Worm (Caenorhabditis elegans) whole organism, midembryonic: ENCODE data around the gene daf-2.

Source experiments
- T22C8.4 ChIP-seq: fragments of 200-800 bp; sonication (Bioruptor generic); IDR thresholded peaks from 2 replicates; pipeline ENCODE4 v1.3.6; 2022; ENCODE audit warnings: missing genetic modification characterization, missing compliant biosample characterization
- cog-1 ChIP-seq: sonication (generic microtip); optimal IDR thresholded peaks from 2 replicates; lab custom pipeline; 2016; ENCODE audit warnings: missing genetic modification characterization, missing compliant biosample characterization
- flt-1 ChIP-seq: fragments of 200-800 bp; sonication (Bioruptor generic); IDR thresholded peaks from 2 replicates; pipeline ENCODE4 v1.3.6; 2022; ENCODE audit warnings: missing genetic modification characterization, missing compliant biosample characterization
- klf-2 ChIP-seq: fragments of 200-800 bp; sonication (Bioruptor generic); conservative IDR thresholded peaks from 2 replicates; pipeline ENCODE4 v1.3.6; 2022; ENCODE audit warnings: missing genetic modification reagents, missing genetic modification characterization, missing compliant biosample characterization
- med-1 ChIP-seq: sonication (generic microtip); optimal IDR thresholded peaks from 2 replicates; lab custom pipeline; 2017; ENCODE audit warnings: missing genetic modification characterization, mild to moderate bottlenecking, missing compliant biosample characterization, antibody characterized with exemption, missing genetic modification reagents; ENCODE audit not compliant: insufficient read depth
- ref-1 ChIP-seq: fragments of 200-800 bp; sonication (Bioruptor generic); conservative IDR thresholded peaks from 2 replicates; pipeline ENCODE4 v1.3.6; 2022; ENCODE audit warnings: missing genetic modification reagents, missing genetic modification characterization, missing compliant biosample characterization
- tab-1 ChIP-seq: fragments of 200-800 bp; sonication (Bioruptor generic); IDR thresholded peaks from 2 replicates; pipeline ENCODE4 v1.3.6; 2022; ENCODE audit warnings: missing genetic modification characterization, missing compliant biosample characterization
- ztf-23 ChIP-seq: fragments of 200-800 bp; sonication (Bioruptor generic); IDR thresholded peaks from 2 replicates; pipeline ENCODE4 v1.3.6; 2022; ENCODE audit warnings: missing genetic modification reagents, missing genetic modification characterization, missing compliant biosample characterization
- ztf-29 ChIP-seq: fragments of 200-800 bp; sonication (Bioruptor generic); IDR thresholded peaks from 2 replicates; pipeline ENCODE4 v1.3.6; 2022; ENCODE audit warnings: missing genetic modification reagents, missing genetic modification characterization, missing compliant biosample characterization

Gene daf-2

DNA sequence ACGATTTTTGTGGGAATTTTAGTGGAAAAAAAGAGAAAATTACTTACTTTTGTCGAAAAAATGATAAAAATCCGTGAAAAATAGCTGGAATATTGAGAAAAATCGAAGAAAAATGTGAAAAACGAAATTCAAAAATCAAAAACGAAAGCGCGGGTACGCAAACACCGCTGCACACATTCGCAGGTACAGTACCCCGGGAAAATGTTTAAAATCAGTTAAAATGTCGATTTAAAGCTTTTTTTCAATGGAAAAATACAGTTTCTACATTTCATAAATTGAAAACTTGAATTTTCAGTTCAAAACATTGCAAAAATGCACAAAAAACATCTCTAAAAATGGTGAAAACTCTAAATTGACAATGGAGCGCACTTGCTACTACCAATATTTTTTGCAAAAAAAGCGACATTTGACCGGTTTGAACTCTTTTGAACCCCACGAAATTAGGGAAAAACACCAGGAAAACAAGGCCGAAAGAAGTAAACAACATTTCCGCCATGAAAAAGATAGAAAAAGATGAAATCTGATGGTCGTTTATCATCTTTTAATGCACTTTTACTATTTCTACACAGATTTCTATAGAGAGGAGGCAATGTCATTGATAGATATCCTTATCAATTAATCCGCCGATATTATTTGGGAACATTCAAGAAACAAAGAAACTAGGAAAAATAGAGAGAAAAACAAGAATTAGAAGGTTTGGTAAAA, at the start of gene daf-2:
Gene daf-2, minus strand, starts transcription at position 112 of the 705 bp plus-strand sequence.
- TF ChIP-seq ztf-29 (GFP tag; lab: Robert Waterston, UW): no peak
- no peak for TF ChIP-seq med-1 (GFP tag; lab: Kevin White, UChicago)
- TF ChIP-seq ref-1: no peak
- TF ChIP-seq T22C8.4 (GFP tag; lab: Robert Waterston, UW): no peak
- TF ChIP-seq ztf-23 (GFP tag; lab: Robert Waterston, UW): no peak
- TF ChIP-seq flt-1: no peak
- TF ChIP-seq tab-1 (GFP tag; lab: Robert Waterston, UW): no peak
- TF ChIP-seq cog-1: no peak
- no peak for TF ChIP-seq klf-2

- peak; percentile 31; the same call in 1 of the 2 replicates for TF ChIP-seq T22C8.4 (GFP tag; lab: Robert Waterston, UW)
- no peak for TF ChIP-seq tab-1 (GFP tag; lab: Robert Waterston, UW)
- TF ChIP-seq ztf-23 (GFP tag; lab: Robert Waterston, UW): no peak
- TF ChIP-seq ref-1: no peak
These were observed 45.8 kb upstream of the daf-2 start, which contains the start of gene sft-1 for ce11 chrIII:3086471-3086870. Gene sft-1 (plus strand): TSS chrIII:3086671.

ce11 chrIII:3070026-3070573, 29.5 kb upstream of the daf-2 start, which contains the start of gene H06I04.3:
Gene H06I04.3 (plus strand): TSS chrIII:3070523.
- TF ChIP-seq klf-2 (no peak), ztf-29 (GFP tag; lab: Robert Waterston, UW) (no peak), tab-1 (GFP tag; lab: Robert Waterston, UW) (no peak), med-1 (GFP tag; lab: Kevin White, UChicago) (no peak), ztf-23 (GFP tag; lab: Robert Waterston, UW) (no peak), ref-1 (no peak), T22C8.4 (GFP tag; lab: Robert Waterston, UW) (no peak), cog-1 (no peak), flt-1 (no peak)

DNA sequence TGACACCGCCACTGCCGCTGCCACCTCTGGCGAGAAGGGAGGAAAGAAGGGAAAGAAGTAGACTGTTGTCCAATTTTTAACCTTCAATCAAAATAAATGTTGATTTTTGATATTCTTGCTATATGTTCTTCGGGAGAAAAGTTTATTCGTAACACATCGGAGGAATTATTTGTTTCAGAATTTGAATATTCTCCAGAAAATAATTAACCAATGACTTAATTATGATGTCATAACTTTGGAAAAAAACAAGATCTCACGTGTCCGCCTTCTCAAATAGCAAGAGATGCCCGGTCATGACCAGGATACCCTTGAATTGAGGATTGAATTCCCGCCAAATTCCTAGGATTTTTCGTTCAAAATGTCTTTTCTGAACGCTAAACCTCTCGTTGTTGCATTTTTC, 28.5 kb upstream of the daf-2 start:
- TF ChIP-seq cog-1: no peak
- no peak for TF ChIP-seq tab-1 (GFP tag; lab: Robert Waterston, UW)
- TF ChIP-seq med-1 (GFP tag; lab: Kevin White, UChicago): no peak
- TF ChIP-seq T22C8.4 (GFP tag; lab: Robert Waterston, UW): no peak
- no peak for TF ChIP-seq ztf-23 (GFP tag; lab: Robert Waterston, UW)
- no peak for TF ChIP-seq klf-2
- TF ChIP-seq ref-1: no peak
- no peak for TF ChIP-seq ztf-29 (GFP tag; lab: Robert Waterston, UW)
- no peak for TF ChIP-seq flt-1

ce11 chrIII:3067909-3068455, 27.3 kb upstream of the daf-2 start, which contains the start of gene ubl-1:
Gene ubl-1 (plus strand): TSS chrIII:3068310.
- TF ChIP-seq T22C8.4 (GFP tag; lab: Robert Waterston, UW) (no peak), ztf-23 (GFP tag; lab: Robert Waterston, UW) (0 out of 2 replicates have a peak, but pooled peaks have one; percentile 36), med-1 (GFP tag; lab: Kevin White, UChicago) (no peak), flt-1 (no peak)

ce11 chrIII:3066769-3067168, 26.1 kb upstream of the daf-2 start:
- no peak for TF ChIP-seq ref-1
- TF ChIP-seq cog-1: no peak
- TF ChIP-seq tab-1 (GFP tag; lab: Robert Waterston, UW): no peak
- TF ChIP-seq ztf-29 (GFP tag; lab: Robert Waterston, UW): no peak
- no peak for TF ChIP-seq flt-1
- no peak for TF ChIP-seq med-1 (GFP tag; lab: Kevin White, UChicago)
- no peak for TF ChIP-seq klf-2
- TF ChIP-seq ztf-23 (GFP tag; lab: Robert Waterston, UW): no peak
- TF ChIP-seq T22C8.4 (GFP tag; lab: Robert Waterston, UW): no peak

DNA sequence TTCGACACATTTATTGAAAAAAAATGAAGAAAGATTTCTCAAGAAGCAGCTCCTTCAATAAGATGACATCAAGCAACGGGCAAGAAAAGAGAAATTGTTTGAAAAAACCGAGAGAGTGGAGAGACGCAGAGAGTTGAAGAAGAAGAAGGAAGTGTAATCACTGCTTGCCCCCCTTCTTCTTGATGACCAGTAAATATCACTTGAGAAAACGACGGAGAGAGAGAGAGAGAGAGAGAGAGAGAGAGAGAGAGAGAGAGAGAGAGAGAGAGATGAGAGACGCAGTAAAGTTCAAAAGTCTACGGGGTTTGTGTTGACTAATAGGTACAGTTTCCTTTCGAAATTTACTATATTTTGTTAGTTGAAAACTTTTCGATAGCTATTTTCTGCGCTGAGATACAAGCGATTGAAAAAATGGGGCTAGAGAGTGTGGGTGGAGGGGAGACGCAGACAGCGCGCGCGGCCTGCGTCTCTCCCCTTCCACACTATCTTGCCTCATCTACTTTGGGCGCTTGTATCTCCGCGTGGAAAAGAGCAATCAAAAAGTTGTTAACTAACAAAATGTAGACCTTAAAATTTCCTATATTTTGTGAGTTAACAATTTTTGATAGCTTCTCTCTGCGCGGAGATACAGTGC, 25.3 kb upstream of the daf-2 start:
- TF ChIP-seq tab-1 (GFP tag; lab: Robert Waterston, UW): no peak
- TF ChIP-seq ref-1: no peak
- no peak for TF ChIP-seq klf-2
- TF ChIP-seq ztf-29 (GFP tag; lab: Robert Waterston, UW): no peak
- TF ChIP-seq ztf-23 (GFP tag; lab: Robert Waterston, UW): no peak
- no peak for TF ChIP-seq med-1 (GFP tag; lab: Kevin White, UChicago)
- no peak for TF ChIP-seq T22C8.4 (GFP tag; lab: Robert Waterston, UW)
- TF ChIP-seq cog-1: no peak
- no peak for TF ChIP-seq flt-1

ce11 chrIII:3064566-3064965, 23.9 kb upstream of the daf-2 start:
- TF ChIP-seq ref-1 (no peak), T22C8.4 (GFP tag; lab: Robert Waterston, UW) (no peak), flt-1 (no peak), klf-2 (no peak), ztf-29 (GFP tag; lab: Robert Waterston, UW) (no peak), tab-1 (GFP tag; lab: Robert Waterston, UW) (no peak), ztf-23 (GFP tag; lab: Robert Waterston, UW) (no peak), cog-1 (no peak), med-1 (GFP tag; lab: Kevin White, UChicago) (no peak)

ce11 chrIII:3063999-3064398, 23.4 kb upstream of the daf-2 start, which contains the start of gene H06I04.6:
Gene H06I04.6 (minus strand): TSS chrIII:3064343.
- TF ChIP-seq ztf-29 (GFP tag; lab: Robert Waterston, UW): no peak
